Fruit fly (Drosophila melanogaster): ENCODE data around the gene CG18789.

DNA sequence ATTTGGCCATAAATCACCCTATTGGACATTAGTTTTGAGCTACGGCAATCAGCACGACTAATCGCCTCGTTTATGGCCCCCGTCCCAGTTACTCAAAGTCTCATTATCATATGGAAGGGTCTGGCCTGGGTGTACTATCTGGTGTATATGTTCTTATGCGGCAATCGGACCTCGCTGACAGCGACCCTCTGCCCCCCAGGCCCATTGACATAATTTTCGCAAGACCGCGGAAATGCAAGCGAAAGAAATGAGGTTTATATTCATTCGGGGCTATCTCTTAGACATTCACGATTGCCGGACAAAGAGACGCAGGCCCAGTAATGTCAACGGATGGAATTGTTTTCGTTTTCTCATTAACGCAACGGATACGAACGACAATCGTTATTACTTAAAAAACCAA is 33.6 kb upstream of the CG18789 start:
- TF ChIP-seq Mnt (GFP tag; optimal IDR thresholded peaks at IDR 0.05) (no peak), bab1 (GFP tag; optimal IDR thresholded peaks at IDR 0.05) (no peak), CG12768 (GFP tag; optimal IDR thresholded peaks at IDR 0.05) (no peak), kay (GFP tag; ENCODE audit: borderline replicate concordance) (no peak), CG33017 (tag; optimal IDR thresholded peaks at IDR 0.05) (no peak), toe (GFP tag; optimal IDR thresholded peaks at IDR 0.05) (no peak)
